Worm (Caenorhabditis elegans): Measurements from ENCODE around the gene Y49F6B.6.

- TF ChIP-seq W03F9.2 (tag; optimal IDR thresholded peaks at IDR 0.05) (no peak), dao-5 (tag; optimal IDR thresholded peaks at IDR 0.05) (no peak), him-1 (tag; optimal IDR thresholded peaks at IDR 0.05) (no peak)
Observed at ce11 chrII:3446647-3447046, 26.3 kb upstream of the Y49F6B.6 start, which contains the start of the genes C16C8.20 and gldi-6.
